Fruit fly (Drosophila melanogaster) whole organism, pupa: ENCODE measurements around the gene mus304.
A peak's percentile ranks its signal among the peaks of the same experiment; 100 is the strongest.

Experiments used
- CG10348 ChIP-seq: fragments of 200-800 bp; sonication (Bioruptor generic); IDR thresholded peaks from 2 replicates; pipeline ENCODE4 v1.3.6; 2022; ENCODE audit warnings: missing biosample characterization, missing genetic modification characterization
- CG12605 ChIP-seq: fragments of 200-800 bp; sonication (Bioruptor generic); IDR thresholded peaks from 2 replicates; pipeline ENCODE4 v1.3.6; 2022; ENCODE audit warnings: missing biosample characterization, missing genetic modification characterization
- CG13204 ChIP-seq: fragments of 200-800 bp; sonication (Bioruptor generic); optimal IDR thresholded peaks from 2 replicates; lab custom pipeline; 2018; ENCODE audit warnings: missing biosample characterization, mild to moderate bottlenecking, missing genetic modification characterization, moderate library complexity
- CG14655 ChIP-seq: fragments of 200-800 bp; sonication (Bioruptor generic); optimal IDR thresholded peaks from 3 replicates; lab custom pipeline; 2017; ENCODE audit warnings: mild to moderate bottlenecking, missing biosample characterization, missing genetic modification reagents, missing genetic modification characterization
- CG15710 ChIP-seq: fragments of 200-800 bp; sonication (Bioruptor generic); optimal IDR thresholded peaks from 2 replicates; lab custom pipeline; 2018; ENCODE audit warnings: missing biosample characterization, mild to moderate bottlenecking, missing genetic modification characterization, moderate library complexity
- CG17806 ChIP-seq: fragments of 200-800 bp; sonication (Bioruptor generic); optimal IDR thresholded peaks from 2 replicates; lab custom pipeline; 2018; ENCODE audit warnings: missing biosample characterization, mild to moderate bottlenecking, missing genetic modification characterization, moderate library complexity
- CG32121 ChIP-seq: fragments of 200-800 bp; sonication (Bioruptor generic); IDR thresholded peaks from 2 replicates; pipeline ENCODE4 v1.3.6; 2022; ENCODE audit warnings: missing biosample characterization, missing genetic modification characterization
- CG34367 ChIP-seq: fragments of 200-800 bp; sonication (Bioruptor generic); optimal IDR thresholded peaks from 2 replicates; lab custom pipeline; 2018; ENCODE audit warnings: missing biosample characterization, mild to moderate bottlenecking, missing genetic modification characterization
- CG4496 ChIP-seq: fragments of 200-800 bp; sonication (Bioruptor generic); IDR thresholded peaks from 3 replicates; pipeline ENCODE4 v1.3.6; 2022; ENCODE audit warnings: missing biosample characterization, missing genetic modification characterization
- CG8159 ChIP-seq: fragments of 200-800 bp; sonication (Bioruptor generic); optimal IDR thresholded peaks from 3 replicates; lab custom pipeline; 2018; ENCODE audit warnings: missing biosample characterization, mild to moderate bottlenecking, missing genetic modification characterization, moderate library complexity
- CG8301 ChIP-seq: fragments of 200-800 bp; sonication (Bioruptor generic); optimal IDR thresholded peaks from 2 replicates; lab custom pipeline; 2018; ENCODE audit warnings: missing biosample characterization, mild to moderate bottlenecking, missing genetic modification characterization
- CG9948 ChIP-seq: fragments of 200-800 bp; sonication (Bioruptor generic); optimal IDR thresholded peaks from 2 replicates; lab custom pipeline; 2018; ENCODE audit warnings: missing biosample characterization, mild to moderate bottlenecking, missing genetic modification characterization, moderate library complexity
- D1 ChIP-seq: fragments of 200-800 bp; sonication (Bioruptor generic); optimal IDR thresholded peaks from 2 replicates; lab custom pipeline; 2018; ENCODE audit warnings: missing biosample characterization, mild to moderate bottlenecking, missing genetic modification characterization, moderate library complexity
- EcR ChIP-seq: fragments of 200-800 bp; sonication (Bioruptor generic); optimal IDR thresholded peaks from 3 replicates; lab custom pipeline; 2019; ENCODE audit warnings: missing biosample characterization, missing genetic modification characterization, mild to moderate bottlenecking, moderate library complexity, missing genetic modification reagents
- Ets98B ChIP-seq: fragments of 200-800 bp; sonication (Bioruptor generic); IDR thresholded peaks from 2 replicates; pipeline ENCODE4 v1.3.6; 2022; ENCODE audit warnings: missing biosample characterization, missing genetic modification characterization
- Pif1A ChIP-seq: fragments of 200-800 bp; sonication (Bioruptor generic); optimal IDR thresholded peaks from 3 replicates; lab custom pipeline; 2016; ENCODE audit warnings: missing biosample characterization, missing genetic modification characterization
- Pif1B ChIP-seq: fragments of 200-800 bp; sonication (Bioruptor generic); optimal IDR thresholded peaks from 3 replicates; lab custom pipeline; 2016; ENCODE audit warnings: missing biosample characterization, missing genetic modification characterization
- Snoo ChIP-seq: fragments of 200-800 bp; sonication (Bioruptor generic); optimal IDR thresholded peaks from 3 replicates; lab custom pipeline; 2017; ENCODE audit warnings: missing biosample characterization, mild to moderate bottlenecking, missing genetic modification characterization, inconsistent platforms
- fd96Ca ChIP-seq: fragments of 200-800 bp; sonication (Bioruptor generic); IDR thresholded peaks from 3 replicates; pipeline ENCODE4 v1.3.6; 2022; ENCODE audit warnings: missing biosample characterization, missing genetic modification characterization
- gl ChIP-seq: fragments of 200-800 bp; sonication (Bioruptor generic); optimal IDR thresholded peaks from 2 replicates; lab custom pipeline; 2018; ENCODE audit warnings: missing biosample characterization, mild to moderate bottlenecking, missing genetic modification characterization
- rn ChIP-seq: fragments of 200-800 bp; sonication (Bioruptor generic); IDR thresholded peaks from 2 replicates; pipeline ENCODE4 v1.3.6; 2022; ENCODE audit warnings: missing biosample characterization, missing genetic modification characterization

The mus304 gene

dm6 chr3L:18076649-18077048 is 33.0 kb upstream of the mus304 start:
- no peak for TF ChIP-seq D1 (tag; lab: Kevin White, UChicago)
- TF ChIP-seq fd96Ca (GFP tag; lab: Robert Waterston, UW), result no peak; the same call in 1 of the 3 replicates
- TF ChIP-seq CG10348 (GFP tag; lab: Robert Waterston, UW), result no peak
- TF ChIP-seq Snoo, result no peak
- TF ChIP-seq CG4496, result 0 out of 3 replicates have a peak, but pooled peaks have one; percentile 47
- no peak for TF ChIP-seq gl (tag; lab: Kevin White, UChicago)
- peak; percentile 67 for TF ChIP-seq CG8301 (tag; lab: Kevin White, UChicago)
- no peak for TF ChIP-seq Ets98B (GFP tag; lab: Robert Waterston, UW)
- TF ChIP-seq CG34367 (tag; lab: Kevin White, UChicago), result no peak
- no peak for TF ChIP-seq CG32121 (GFP tag; lab: Robert Waterston, UW)
- TF ChIP-seq CG14655, result peak; percentile 74

DNA sequence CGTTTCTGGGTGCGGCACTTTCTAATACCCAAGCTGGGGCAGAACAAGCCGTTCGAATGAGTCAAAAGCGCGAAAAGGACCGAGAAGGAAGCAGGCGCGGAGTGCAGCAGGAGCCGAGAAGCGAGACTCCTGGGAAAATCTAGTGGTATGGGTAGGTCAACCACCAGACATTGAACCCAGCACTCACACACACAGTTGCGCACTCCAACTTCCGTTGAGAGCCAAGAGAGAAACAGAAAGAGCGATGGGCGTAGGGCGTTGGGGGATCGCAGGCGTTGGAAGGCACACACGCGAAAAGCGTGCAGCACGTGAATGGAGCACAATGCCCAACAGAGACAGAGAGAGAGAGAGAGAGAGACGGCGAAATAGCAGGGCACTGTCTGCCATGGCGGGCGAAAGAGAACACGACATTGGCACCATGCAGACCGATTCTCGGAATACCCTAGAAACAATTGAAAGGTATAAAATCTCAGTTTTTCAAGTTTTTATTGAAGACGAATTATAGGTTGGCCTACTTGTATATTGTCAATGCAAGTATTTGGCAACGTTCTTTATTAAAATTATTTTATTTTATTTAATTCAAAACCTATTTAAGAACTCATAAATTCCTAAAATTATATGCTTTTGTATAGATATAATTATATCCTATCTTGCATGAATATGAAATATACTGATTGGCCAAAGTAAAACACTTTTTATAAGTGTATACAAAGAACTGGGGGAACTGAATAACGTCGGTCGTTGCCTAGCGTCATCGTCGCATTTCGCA is 31.8 kb upstream of the mus304 start:
- TF ChIP-seq Ets98B (GFP tag; lab: Robert Waterston, UW) (peak; percentile 85), gl (tag; lab: Kevin White, UChicago) (peak; percentile 78), CG32121 (GFP tag; lab: Robert Waterston, UW) (peak; percentile 92), CG13204 (peak; percentile 90), CG4496 (peak; percentile 91), fd96Ca (GFP tag; lab: Robert Waterston, UW) (peak; percentile 90), Pif1A (GFP tag; lab: Kevin White, UChicago) (peak; percentile 76), CG10348 (GFP tag; lab: Robert Waterston, UW) (peak; percentile 86), CG34367 (tag; lab: Kevin White, UChicago) (peak; percentile 96), CG12605 (GFP tag; lab: Robert Waterston, UW) (peak; percentile 71), CG9948 (peak; percentile 99), EcR (peak; percentile 99), CG15710 (tag; lab: Kevin White, UChicago) (peak; percentile 99), CG14655 (peak; percentile 99), Pif1B (GFP tag; lab: Kevin White, UChicago) (peak; percentile 88), CG17806 (tag; lab: Kevin White, UChicago) (peak; percentile 96), D1 (tag; lab: Kevin White, UChicago) (peak; percentile 97), CG8159 (tag; lab: Kevin White, UChicago) (peak; percentile 99), CG8301 (tag; lab: Kevin White, UChicago) (peak; percentile 96), rn (GFP tag; lab: Robert Waterston, UW) (peak; percentile 84), Snoo (peak; percentile 74)

DNA sequence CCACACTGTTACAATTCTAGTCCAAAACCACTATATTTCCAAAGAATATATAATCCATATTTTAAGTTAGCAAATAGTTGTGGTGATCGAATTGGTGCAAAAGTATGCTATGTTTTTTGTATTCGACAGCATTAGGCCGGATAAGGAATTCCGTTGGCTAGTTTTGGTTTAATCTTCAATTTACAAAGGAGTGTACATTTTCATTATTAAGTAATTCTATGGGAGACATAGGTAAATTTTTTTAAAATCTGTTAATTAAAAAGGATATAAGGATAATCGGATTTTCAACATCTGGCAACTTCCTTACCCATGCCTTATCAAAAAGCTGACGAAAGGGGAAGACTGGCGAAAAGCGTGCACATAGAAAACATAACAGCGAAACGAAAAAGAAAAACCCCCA is 31.0 kb upstream of the mus304 start:
- peak; percentile 78 for TF ChIP-seq CG34367 (tag; lab: Kevin White, UChicago)
- peak; percentile 83 for TF ChIP-seq CG8159 (tag; lab: Kevin White, UChicago)
- TF ChIP-seq gl (tag; lab: Kevin White, UChicago), result peak; percentile 12
- 0 out of 2 replicates have a peak, but pooled peaks have one; percentile 9 for TF ChIP-seq Ets98B (GFP tag; lab: Robert Waterston, UW)
- peak; percentile 69 for TF ChIP-seq D1 (tag; lab: Kevin White, UChicago)
- peak; percentile 80 for TF ChIP-seq CG8301 (tag; lab: Kevin White, UChicago)
- TF ChIP-seq CG14655, result peak; percentile 90
- TF ChIP-seq fd96Ca (GFP tag; lab: Robert Waterston, UW), result peak; percentile 74
- no peak for TF ChIP-seq CG13204
- TF ChIP-seq EcR, result no peak
- TF ChIP-seq Snoo, result no peak
- peak; percentile 83 for TF ChIP-seq CG4496
- TF ChIP-seq CG32121 (GFP tag; lab: Robert Waterston, UW), result no peak
- peak; percentile 51 for TF ChIP-seq Pif1B (GFP tag; lab: Kevin White, UChicago)
- TF ChIP-seq Pif1A (GFP tag; lab: Kevin White, UChicago), result peak; percentile 69
- TF ChIP-seq rn (GFP tag; lab: Robert Waterston, UW), result peak; percentile 37; the same call in 1 of the 2 replicates
- peak; percentile 80 for TF ChIP-seq CG17806 (tag; lab: Kevin White, UChicago)
- peak; percentile 72 for TF ChIP-seq CG15710 (tag; lab: Kevin White, UChicago)
- no peak for TF ChIP-seq CG10348 (GFP tag; lab: Robert Waterston, UW)
- TF ChIP-seq CG12605 (GFP tag; lab: Robert Waterston, UW), result peak; percentile 29
- peak; percentile 91 for TF ChIP-seq CG9948

dm6 chr3L:18079123-18079522 is 30.5 kb upstream of the mus304 start:
- TF ChIP-seq CG15710 (tag; lab: Kevin White, UChicago) (no peak), EcR (peak; percentile 99)

- TF ChIP-seq CG15710 (tag; lab: Kevin White, UChicago) (peak; percentile 61), Pif1B (GFP tag; lab: Kevin White, UChicago) (peak; percentile 61), Ets98B (GFP tag; lab: Robert Waterston, UW) (peak; percentile 57), Pif1A (GFP tag; lab: Kevin White, UChicago) (peak; percentile 65), CG34367 (tag; lab: Kevin White, UChicago) (peak; percentile 50), fd96Ca (GFP tag; lab: Robert Waterston, UW) (peak; percentile 88), rn (GFP tag; lab: Robert Waterston, UW) (peak; percentile 17; the same call in 1 of the 2 replicates), CG4496 (peak; percentile 83), D1 (tag; lab: Kevin White, UChicago) (peak; percentile 64), gl (tag; lab: Kevin White, UChicago) (peak; percentile 80), EcR (peak; percentile 91), CG10348 (GFP tag; lab: Robert Waterston, UW) (no peak), CG13204 (peak; percentile 80), CG17806 (tag; lab: Kevin White, UChicago) (peak; percentile 75), CG12605 (GFP tag; lab: Robert Waterston, UW) (peak; percentile 94), CG32121 (GFP tag; lab: Robert Waterston, UW) (peak; percentile 23; the same call in 1 of the 2 replicates), CG8159 (tag; lab: Kevin White, UChicago) (peak; percentile 79), CG9948 (peak; percentile 86), CG8301 (tag; lab: Kevin White, UChicago) (peak; percentile 85), CG14655 (peak; percentile 91), Snoo (peak; percentile 42)
Observed at dm6 chr3L:18079610-18080497, 29.8 kb upstream of the mus304 start.
